Worm (Caenorhabditis elegans) whole organism, L3 larva: Measurements from ENCODE around the gene F33E11.2.
A peak's percentile ranks its signal among the peaks of the same experiment; 100 is the strongest.

Source experiments
- ZK546.5 ChIP-seq: sonication (generic microtip); optimal IDR thresholded peaks from 2 replicates; lab custom pipeline; 2017; ENCODE audit warnings: missing biosample characterization, missing genetic modification characterization
- ama-1 ChIP-seq: fragments of 150-350 bp; optimal IDR thresholded peaks from 2 replicates; lab custom pipeline; 2018
- ceh-82 ChIP-seq: fragments of 150-350 bp; optimal IDR thresholded peaks from 2 replicates; lab custom pipeline; 2014; ENCODE audit warnings: missing biosample characterization, missing genetic modification characterization
- ceh-9 ChIP-seq: sonication (generic microtip); optimal IDR thresholded peaks from 2 replicates; lab custom pipeline; 2018; ENCODE audit warnings: missing biosample characterization, missing genetic modification characterization
- egl-27 ChIP-seq: sonication (generic microtip); optimal IDR thresholded peaks from 4 replicates; lab custom pipeline; 2017; ENCODE audit warnings: missing biosample characterization, missing genetic modification reagents, missing genetic modification characterization
- egl-5 ChIP-seq: fragments of 150-350 bp; optimal IDR thresholded peaks from 2 replicates; lab custom pipeline; 2017; ENCODE audit warnings: missing biosample characterization, missing genetic modification reagents, missing genetic modification characterization, inconsistent platforms
- elt-2 ChIP-seq: sonication (generic microtip); optimal IDR thresholded peaks from 2 replicates; lab custom pipeline; 2016; ENCODE audit warnings: missing genetic modification reagents, mild to moderate bottlenecking, missing genetic modification characterization, missing compliant biosample characterization
- elt-3 ChIP-seq, 3 experiments: fragments of 150-350 bp in 1 of 3; sonication (generic microtip) in 2 of 3; optimal IDR thresholded peaks; 2 replicates in 2 of 3; 4 replicates in 1 of 3; lab custom pipeline; 2014 to 2017; ENCODE audit warnings: missing biosample characterization in 3 of 3, missing genetic modification characterization in 3 of 3
- eor-1 ChIP-seq, 2 experiments: fragments of 150-350 bp; optimal IDR thresholded peaks; 2 replicates each; lab custom pipeline; 2014 to 2018; ENCODE audit warnings: missing biosample characterization in 2 of 2, missing genetic modification characterization in 2 of 2
- fkh-2 ChIP-seq: fragments of 150-350 bp; optimal IDR thresholded peaks from 2 replicates; lab custom pipeline; 2014; ENCODE audit warnings: missing biosample characterization, missing genetic modification reagents, missing genetic modification characterization
- fos-1 ChIP-seq: fragments of 150-350 bp; optimal IDR thresholded peaks from 2 replicates; lab custom pipeline; 2014; ENCODE audit warnings: missing biosample characterization, missing genetic modification characterization
- hmg-11 ChIP-seq: sonication (generic microtip); optimal IDR thresholded peaks from 2 replicates; lab custom pipeline; 2016; ENCODE audit warnings: missing genetic modification characterization, missing compliant biosample characterization
- jun-1 ChIP-seq: fragments of 150-350 bp; optimal IDR thresholded peaks from 2 replicates; lab custom pipeline; 2014; ENCODE audit warnings: missing biosample characterization, missing genetic modification reagents, missing genetic modification characterization
- lin-15B ChIP-seq: fragments of 150-350 bp; optimal IDR thresholded peaks from 2 replicates; lab custom pipeline; 2014; ENCODE audit warnings: missing biosample characterization, missing genetic modification characterization
- lin-39 ChIP-seq: fragments of 150-350 bp; optimal IDR thresholded peaks from 2 replicates; lab custom pipeline; 2018; ENCODE audit warnings: missing biosample characterization, missing genetic modification reagents, missing genetic modification characterization
- lsy-12 ChIP-seq: sonication (generic microtip); optimal IDR thresholded peaks from 2 replicates; lab custom pipeline; 2016; ENCODE audit warnings: mild to moderate bottlenecking, missing genetic modification characterization, missing compliant biosample characterization
- mml-1 ChIP-seq: fragments of 150-350 bp; sonication (generic microtip); optimal IDR thresholded peaks from 3 replicates; lab custom pipeline; 2014; ENCODE audit warnings: missing biosample characterization, missing genetic modification characterization
- nfya-1 ChIP-seq: sonication (generic microtip); optimal IDR thresholded peaks from 2 replicates; lab custom pipeline; 2017; ENCODE audit warnings: missing genetic modification characterization, mild to moderate bottlenecking, missing compliant biosample characterization, antibody characterized with exemption, moderate library complexity; ENCODE audit not compliant: insufficient read depth
- nhr-23 ChIP-seq: fragments of 150-350 bp; optimal IDR thresholded peaks from 2 replicates; lab custom pipeline; 2014; ENCODE audit warnings: missing biosample characterization, missing genetic modification reagents, missing genetic modification characterization
- nhr-237 ChIP-seq: fragments of 150-350 bp; optimal IDR thresholded peaks from 2 replicates; lab custom pipeline; 2014; ENCODE audit warnings: missing biosample characterization, missing genetic modification characterization
- nhr-25 ChIP-seq: sonication (generic microtip); optimal IDR thresholded peaks from 2 replicates; lab custom pipeline; 2017; ENCODE audit warnings: missing biosample characterization, missing genetic modification characterization
- nhr-28 ChIP-seq: fragments of 150-350 bp; optimal IDR thresholded peaks from 2 replicates; lab custom pipeline; 2014; ENCODE audit warnings: missing biosample characterization, missing genetic modification characterization
- nhr-67 ChIP-seq: fragments of 150-350 bp; optimal IDR thresholded peaks from 2 replicates; lab custom pipeline; 2014; ENCODE audit warnings: missing biosample characterization, missing genetic modification characterization
- nhr-76 ChIP-seq: fragments of 150-350 bp; sonication (generic microtip); optimal IDR thresholded peaks from 5 replicates; lab custom pipeline; 2014; ENCODE audit warnings: missing biosample characterization, missing genetic modification characterization
- nhr-77 ChIP-seq: fragments of 150-350 bp; optimal IDR thresholded peaks from 2 replicates; lab custom pipeline; 2014; ENCODE audit warnings: missing biosample characterization, missing genetic modification characterization
- pha-4 ChIP-seq: fragments of 150-350 bp; optimal IDR thresholded peaks from 2 replicates; lab custom pipeline; 2014; ENCODE audit warnings: missing biosample characterization, missing genetic modification reagents, missing genetic modification characterization
- pqm-1 ChIP-seq: fragments of 150-350 bp; optimal IDR thresholded peaks from 2 replicates; lab custom pipeline; 2017; ENCODE audit warnings: missing biosample characterization, missing genetic modification characterization, inconsistent platforms
- snpc-4 ChIP-seq: fragments of 150-350 bp; optimal IDR thresholded peaks from 2 replicates; lab custom pipeline; 2014; ENCODE audit warnings: missing biosample characterization, missing genetic modification characterization
- tbx-2 ChIP-seq: sonication (generic microtip); optimal IDR thresholded peaks from 2 replicates; lab custom pipeline; 2016; ENCODE audit warnings: mild to moderate bottlenecking, missing genetic modification characterization, missing compliant biosample characterization
- unc-62 ChIP-seq: fragments of 150-350 bp; sonication (generic microtip); optimal IDR thresholded peaks from 4 replicates; lab custom pipeline; 2014; ENCODE audit warnings: missing biosample characterization, missing genetic modification reagents, missing genetic modification characterization
- zag-1 ChIP-seq: fragments of 150-350 bp; optimal IDR thresholded peaks from 2 replicates; lab custom pipeline; 2014; ENCODE audit warnings: missing biosample characterization, missing genetic modification characterization
- ztf-4 ChIP-seq: fragments of 150-350 bp; optimal IDR thresholded peaks from 2 replicates; lab custom pipeline; 2014; ENCODE audit warnings: missing biosample characterization, missing genetic modification characterization

The F33E11.2 gene

DNA sequence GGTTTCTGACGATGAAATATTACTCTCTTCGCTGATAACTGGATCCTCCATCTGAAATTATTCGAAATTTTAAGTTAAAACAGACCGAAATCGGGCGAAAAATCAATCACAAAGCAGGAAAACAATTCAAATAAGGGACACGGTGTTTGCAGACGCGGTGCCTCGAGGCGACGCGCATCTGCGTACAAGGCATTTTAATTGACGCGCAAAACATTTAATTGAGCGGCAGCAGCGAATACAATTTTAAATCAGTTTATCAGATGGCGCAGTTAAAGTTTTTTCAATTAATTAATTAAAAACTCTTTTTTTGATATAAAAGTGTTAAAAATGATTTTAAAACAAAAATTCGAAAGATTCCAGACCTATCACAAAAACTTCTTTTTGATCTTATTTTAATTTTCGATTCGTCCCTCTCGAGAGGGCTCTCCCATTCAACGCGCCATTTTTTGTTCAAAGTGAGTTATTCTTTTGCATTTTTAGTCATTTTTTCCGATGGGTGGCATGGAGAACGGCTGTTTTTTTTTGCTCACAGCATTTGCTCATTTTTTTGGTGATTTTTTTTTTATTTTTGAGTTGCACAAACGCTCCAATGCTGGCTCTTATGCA is 13.8 kb downstream of the F33E11.2 start, which contains the start of gene phf-10 (continued):
- TF ChIP-seq eor-1 (tag; optimal IDR thresholded peaks at IDR 0.05; lab: Kevin White, UChicago) (no peak), elt-3 (tag; optimal IDR thresholded peaks at IDR 0.05; lab: Kevin White, UChicago) (no peak), nhr-23 (no peak), ceh-9 (no peak), egl-27 (tag; lab: Kevin White, UChicago) (no peak), ama-1 (lab: Kevin White, UChicago) (no peak), nhr-25 (tag; lab: Kevin White, UChicago) (no peak), lin-39 (tag; lab: Kevin White, UChicago) (no peak), nhr-237 (tag; lab: Kevin White, UChicago) (no peak), egl-5 (tag; lab: Kevin White, UChicago) (no peak), pqm-1 (tag; lab: Kevin White, UChicago) (no peak), nhr-67 (tag; lab: Kevin White, UChicago) (no peak), ZK546.5 (tag; lab: Kevin White, UChicago) (no peak)
- TF ChIP-seq, all 47 proteins: peak for 4

DNA sequence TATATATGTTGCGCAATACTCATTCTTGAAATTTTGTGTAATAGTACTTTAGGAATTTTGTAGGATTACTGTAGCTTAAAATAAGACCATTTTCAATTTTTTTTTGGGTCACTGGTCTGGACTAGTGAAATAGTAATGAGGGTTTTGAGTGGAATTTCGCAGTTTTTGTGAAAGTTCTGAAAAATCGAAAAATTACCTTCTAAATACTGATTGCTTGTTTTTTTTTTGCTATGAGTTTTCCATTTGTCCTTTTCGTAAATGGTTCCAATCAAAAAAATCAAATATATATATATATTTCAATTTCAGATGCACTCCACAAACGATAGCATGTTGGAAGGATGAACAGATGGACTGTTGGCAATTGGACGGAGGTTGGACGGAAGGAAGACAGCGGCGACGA is 14.7 kb downstream of the F33E11.2 start, which contains the start of gene nhr-15:
nhr-15 (plus strand) TSS at position 301 of the 400 bp plus-strand sequence.
- TF ChIP-seq elt-3 (tag; optimal IDR thresholded peaks at IDR 0.05; lab: Kevin White, UChicago) (no peak), nhr-76 (tag; lab: Kevin White, UChicago) (no peak), ZK546.5 (tag; lab: Kevin White, UChicago) (no peak), snpc-4 (tag; lab: Kevin White, UChicago) (no peak), pqm-1 (tag; lab: Kevin White, UChicago) (no peak), lin-15B (tag; lab: Kevin White, UChicago) (no peak), unc-62 (GFP tag; lab: Kevin White, UChicago) (no peak)

DNA sequence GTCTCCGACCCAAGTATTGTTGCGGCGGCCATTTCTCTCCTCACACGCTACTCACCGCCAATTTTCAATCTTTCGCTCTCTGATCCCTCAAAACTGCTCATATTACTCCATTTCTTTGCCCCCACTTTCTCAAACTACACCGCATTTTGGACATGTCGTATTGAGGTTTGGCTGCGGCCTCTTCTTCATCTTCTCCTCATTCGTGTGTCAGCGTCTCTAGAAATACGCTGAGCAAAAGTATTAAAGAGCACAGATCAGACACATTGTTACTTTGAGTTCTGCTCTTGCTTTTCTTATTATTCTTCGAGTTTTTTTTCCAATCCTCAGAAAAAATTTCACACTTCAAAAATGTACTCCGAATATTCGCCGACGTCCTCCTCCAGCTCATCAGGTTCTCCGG is 22.3 kb downstream of the F33E11.2 start:
- no peak for TF ChIP-seq fos-1 (tag; lab: Kevin White, UChicago)
- no peak for TF ChIP-seq egl-5 (tag; lab: Kevin White, UChicago)
- no peak for TF ChIP-seq fkh-2 (tag; lab: Kevin White, UChicago)
- TF ChIP-seq ZK546.5 (tag; lab: Kevin White, UChicago), result no peak
- TF ChIP-seq lin-39 (tag; lab: Kevin White, UChicago), result no peak

DNA sequence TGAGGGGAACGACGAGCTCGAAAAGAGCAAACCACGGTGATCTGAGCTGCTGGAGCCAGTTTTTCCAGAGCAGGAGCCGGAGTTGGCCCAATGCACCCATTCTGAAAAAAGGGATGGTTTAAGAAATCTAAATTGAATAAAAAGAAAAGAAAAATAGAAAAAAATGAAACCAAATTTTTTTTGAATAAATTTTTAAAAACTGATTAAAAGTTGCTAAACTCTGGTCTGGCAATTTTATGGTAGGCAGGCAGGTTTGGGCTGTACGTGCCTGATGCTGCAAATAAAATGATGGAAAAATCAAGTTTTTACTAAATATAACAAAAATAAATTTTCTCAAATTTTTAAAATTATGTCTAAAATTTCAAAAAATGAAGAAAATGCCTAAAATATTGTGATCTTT is 32.9 kb downstream of the F33E11.2 start, which contains the start of gene abt-4:
abt-4 (minus strand) TSS at position 101 of the 400 bp plus-strand sequence.
- TF ChIP-seq snpc-4 (tag; lab: Kevin White, UChicago) (no peak), nhr-76 (tag; lab: Kevin White, UChicago) (no peak), pqm-1 (tag; lab: Kevin White, UChicago) (no peak), jun-1 (tag; lab: Kevin White, UChicago) (no peak), egl-5 (tag; lab: Kevin White, UChicago) (no peak), elt-2 (tag; lab: Kevin White, UChicago) (no peak), ama-1 (lab: Kevin White, UChicago) (no peak)

DNA sequence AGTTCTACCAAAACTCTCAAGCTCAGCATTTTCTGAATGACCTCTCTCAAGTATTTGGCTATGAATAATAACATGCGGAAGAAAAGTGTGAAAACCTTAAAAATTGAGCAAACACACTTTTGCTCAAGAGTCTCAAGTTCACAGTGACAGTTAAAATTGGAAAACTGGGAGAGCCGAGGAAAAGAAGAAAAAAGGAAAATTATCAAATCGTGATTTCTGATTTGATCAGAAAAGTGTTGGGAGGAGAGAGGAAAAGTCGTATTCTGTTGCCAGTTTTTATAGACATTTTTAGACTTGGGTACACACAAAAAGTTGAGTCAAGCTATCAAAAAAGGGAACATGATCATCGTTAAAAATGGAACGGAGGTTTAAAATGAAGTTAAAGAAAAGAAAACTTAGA is 33.5 kb downstream of the F33E11.2 start:
- no peak for TF ChIP-seq nhr-237 (tag; lab: Kevin White, UChicago)
- TF ChIP-seq pqm-1 (tag; lab: Kevin White, UChicago), result peak; percentile 57
- no peak for TF ChIP-seq hmg-11 (tag; lab: Kevin White, UChicago)
- TF ChIP-seq lsy-12 (tag; lab: Kevin White, UChicago), result no peak
- peak; percentile 28 for TF ChIP-seq elt-2 (tag; lab: Kevin White, UChicago)

DNA sequence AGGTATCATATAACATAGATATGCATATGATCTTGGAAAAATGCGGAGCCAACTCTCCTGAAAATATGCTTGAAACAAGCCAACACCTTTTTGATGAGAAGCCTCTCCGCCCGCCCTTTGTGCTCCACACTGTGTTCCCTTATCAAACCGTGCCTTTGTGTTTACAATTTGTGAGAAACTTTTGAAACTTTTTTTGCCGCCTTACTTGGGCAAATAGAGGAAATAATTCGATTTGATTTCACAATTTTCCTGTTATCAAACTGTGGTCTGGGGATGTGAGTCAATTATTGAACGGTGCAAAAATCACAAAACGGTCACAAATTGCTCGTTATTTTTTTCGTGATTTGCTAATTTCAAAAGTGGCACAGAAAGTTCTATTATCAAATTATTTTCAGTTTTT is 34.8 kb downstream of the F33E11.2 start:
- TF ChIP-seq mml-1 (tag; lab: Kevin White, UChicago) (no peak), elt-2 (tag; lab: Kevin White, UChicago) (peak; percentile 93), nhr-77 (tag; lab: Kevin White, UChicago) (no peak), ztf-4 (tag; lab: Kevin White, UChicago) (no peak), nfya-1 (no peak), fos-1 (tag; lab: Kevin White, UChicago) (no peak), ceh-9 (no peak), tbx-2 (tag; lab: Kevin White, UChicago) (no peak), lin-39 (tag; lab: Kevin White, UChicago) (no peak), fkh-2 (tag; lab: Kevin White, UChicago) (no peak), jun-1 (tag; lab: Kevin White, UChicago) (peak; percentile 21), nhr-28 (tag; lab: Kevin White, UChicago) (no peak), pqm-1 (tag; lab: Kevin White, UChicago) (peak; percentile 84), nhr-25 (tag; lab: Kevin White, UChicago) (no peak), pha-4 (peak; percentile 58), ceh-82 (tag; lab: Kevin White, UChicago) (no peak), lsy-12 (tag; lab: Kevin White, UChicago) (no peak), zag-1 (tag; lab: Kevin White, UChicago) (no peak)
